Worm (Caenorhabditis elegans): ENCODE measurements around the gene F13E9.13.

The F13E9.13 gene

DNA sequence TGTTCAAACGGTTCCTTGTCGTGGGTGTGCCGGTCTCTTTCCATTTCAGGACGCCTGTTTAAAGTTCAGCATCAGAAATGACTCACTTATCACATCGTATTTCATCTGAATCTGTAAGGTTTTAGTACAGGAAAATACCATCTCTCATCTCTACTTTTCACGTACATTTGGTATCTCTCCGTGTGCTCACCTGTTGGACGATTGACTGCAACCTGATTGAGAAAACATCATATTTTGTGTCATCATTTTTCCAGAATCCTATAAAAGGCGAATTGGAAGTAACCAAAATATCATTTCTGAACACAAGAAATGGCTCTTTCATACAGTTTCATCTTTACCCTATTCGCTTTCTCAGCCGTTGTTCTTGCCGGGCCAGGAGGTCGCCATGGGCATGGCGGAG is 18.7 kb downstream of the F13E9.13 start, which contains the start of gene srlf-30:
Gene srlf-30, plus strand, starts transcription at position 301 of the 400 bp plus-strand sequence.
- no peak for TF ChIP-seq hlh-4 (tag; optimal IDR thresholded peaks at IDR 0.05)
- TF ChIP-seq aha-1 (tag; optimal IDR thresholded peaks at IDR 0.05) = no peak
- no peak for TF ChIP-seq fkh-8 (tag; optimal IDR thresholded peaks at IDR 0.05)
- TF ChIP-seq xbp-1 (tag; optimal IDR thresholded peaks at IDR 0.05) = no peak
- no peak for TF ChIP-seq sptf-1 (tag; optimal IDR thresholded peaks at IDR 0.05)
- TF ChIP-seq ceh-82 (tag; optimal IDR thresholded peaks at IDR 0.05) = no peak
- no peak for TF ChIP-seq skn-1 (tag; optimal IDR thresholded peaks at IDR 0.05)
- TF ChIP-seq Y116A8C.19 (tag; optimal IDR thresholded peaks at IDR 0.05; ENCODE audit: borderline replicate concordance) = no peak
- no peak for TF ChIP-seq elt-3 (tag; optimal IDR thresholded peaks at IDR 0.05)

DNA sequence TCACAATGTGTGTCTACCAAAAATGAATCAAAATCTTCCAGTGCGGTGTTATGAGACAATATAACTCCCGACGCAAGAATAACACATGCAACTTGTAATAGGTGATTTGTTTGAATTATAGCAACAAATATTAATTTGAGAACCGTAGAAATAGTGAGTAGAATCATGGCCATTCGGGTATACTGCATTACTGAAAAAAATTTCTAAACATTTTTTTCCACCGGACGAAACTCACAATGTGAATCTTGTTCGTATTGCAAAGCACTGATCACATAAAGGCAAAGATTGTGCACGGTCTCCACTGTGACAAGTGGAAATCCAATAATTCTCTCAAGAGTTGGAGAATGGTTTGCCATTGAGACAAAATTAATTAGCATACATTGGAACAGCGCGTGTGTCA is 21.1 kb downstream of the F13E9.13 start:
- TF ChIP-seq hlh-17 (GFP tag; optimal IDR thresholded peaks at IDR 0.05; ENCODE audit: borderline replicate concordance) (no peak), unc-86 (tag; optimal IDR thresholded peaks at IDR 0.05) (no peak), ceh-88 (GFP tag; IDR thresholded peaks at IDR 0.05) (no peak), zip-4 (GFP tag; optimal IDR thresholded peaks at IDR 0.05) (no peak), mdl-1 (tag; optimal IDR thresholded peaks at IDR 0.05) (no peak), ama-1 (optimal IDR thresholded peaks at IDR 0.05) (no peak), swsn-7 (tag; optimal IDR thresholded peaks at IDR 0.05) (no peak), blmp-1 (tag; optimal IDR thresholded peaks at IDR 0.05) (no peak), C04F5.9 (tag; optimal IDR thresholded peaks at IDR 0.05) (no peak), xbp-1 (tag; optimal IDR thresholded peaks at IDR 0.05) (no peak), nhr-76 (tag; optimal IDR thresholded peaks at IDR 0.05) (no peak), egl-27 (tag; optimal IDR thresholded peaks at IDR 0.05) (no peak), lir-3 (tag; optimal IDR thresholded peaks at IDR 0.05; ENCODE audit: poor library complexity) (no peak), nhr-28 (tag; optimal IDR thresholded peaks at IDR 0.05) (no peak), lin-13 (GFP tag; optimal IDR thresholded peaks at IDR 0.05) (no peak)

ce11 chrIV:10904282-10904681 is 22.9 kb downstream of the F13E9.13 start, which contains the start of gene ZK596.3:
TSS of gene ZK596.3 (minus strand) at chrIV:10904382.
- no peak for TF ChIP-seq ceh-82 (tag; optimal IDR thresholded peaks at IDR 0.05)
- TF ChIP-seq nhr-11 (tag; optimal IDR thresholded peaks at IDR 0.05) = no peak
- no peak for TF ChIP-seq pqm-1 (tag; optimal IDR thresholded peaks at IDR 0.05)
- TF ChIP-seq rnt-1 (tag; optimal IDR thresholded peaks at IDR 0.05) = no peak
- TF ChIP-seq pag-3 (tag; optimal IDR thresholded peaks at IDR 0.05; ENCODE audit: borderline replicate concordance, insufficient read depth) = no peak
- TF ChIP-seq nhr-28 (tag; optimal IDR thresholded peaks at IDR 0.05) = no peak
- no peak for TF ChIP-seq sptf-1 (tag; optimal IDR thresholded peaks at IDR 0.05)
- no peak for TF ChIP-seq zip-4 (GFP tag; optimal IDR thresholded peaks at IDR 0.05)

ce11 chrIV:10909206-10909605 is 27.9 kb downstream of the F13E9.13 start, which contains the start of gene ZK596.2:
TSS of gene ZK596.2 (minus strand) at chrIV:10909306.
- TF ChIP-seq unc-62 (GFP tag; optimal IDR thresholded peaks at IDR 0.05) = no peak
- no peak for TF ChIP-seq pag-3 (tag; optimal IDR thresholded peaks at IDR 0.05; ENCODE audit: borderline replicate concordance, insufficient read depth)
- no peak for TF ChIP-seq egl-13 (tag; optimal IDR thresholded peaks at IDR 0.05)
- no peak for TF ChIP-seq sox-4 (tag; optimal IDR thresholded peaks at IDR 0.05)
- no peak for TF ChIP-seq ceh-88 (GFP tag; IDR thresholded peaks at IDR 0.05)
- no peak for TF ChIP-seq nhr-19 (GFP tag; conservative IDR thresholded peaks at IDR 0.05)
- TF ChIP-seq swsn-7 (tag; optimal IDR thresholded peaks at IDR 0.05) = no peak
- no peak for TF ChIP-seq ceh-8 (GFP tag; optimal IDR thresholded peaks at IDR 0.05)
- TF ChIP-seq nhr-84 (tag; optimal IDR thresholded peaks at IDR 0.05) = no peak
- no peak for TF ChIP-seq grh-1 (GFP tag; IDR thresholded peaks at IDR 0.05)
- TF ChIP-seq tbx-2 (tag; optimal IDR thresholded peaks at IDR 0.05) = no peak
- no peak for TF ChIP-seq xbp-1 (tag; optimal IDR thresholded peaks at IDR 0.05)
- no peak for TF ChIP-seq nhr-20 (tag; optimal IDR thresholded peaks at IDR 0.05)
- TF ChIP-seq egl-27 (tag; optimal IDR thresholded peaks at IDR 0.05) = no peak
- no peak for TF ChIP-seq nhr-11 (tag; optimal IDR thresholded peaks at IDR 0.05)
- TF ChIP-seq vab-15 (tag; optimal IDR thresholded peaks at IDR 0.05) = no peak
